Fruit fly (Drosophila melanogaster) whole organism, prepupa: ENCODE results near the gene Zcchc7.

Experiments used
- Blimp-1 ChIP-seq: fragments of 200-800 bp; sonication (Bioruptor generic); optimal IDR thresholded peaks from 3 replicates; lab custom pipeline; 2017; ENCODE audit warnings: missing biosample characterization, missing genetic modification characterization, mild to moderate bottlenecking, moderate library complexity, missing genetic modification reagents
- CG10669 ChIP-seq: fragments of 200-800 bp; sonication (Bioruptor generic); optimal IDR thresholded peaks from 3 replicates; lab custom pipeline; 2018; ENCODE audit warnings: missing biosample characterization, mild to moderate bottlenecking, missing genetic modification characterization, moderate library complexity
- CG11294 ChIP-seq: fragments of 200-800 bp; sonication (Bioruptor generic); IDR thresholded peaks from 2 replicates; pipeline ENCODE4 v1.3.6; 2022; ENCODE audit warnings: missing biosample characterization, missing genetic modification characterization
- CG15336 ChIP-seq: fragments of 200-800 bp; sonication (Bioruptor generic); IDR thresholded peaks from 2 replicates; pipeline ENCODE4 v1.3.6; 2022; ENCODE audit warnings: missing biosample characterization, missing genetic modification characterization
- CG1621 ChIP-seq: fragments of 200-800 bp; sonication (Bioruptor generic); optimal IDR thresholded peaks from 3 replicates; lab custom pipeline; 2018; ENCODE audit warnings: missing biosample characterization, mild to moderate bottlenecking, missing genetic modification characterization
- CG16779 ChIP-seq: fragments of 200-800 bp; sonication (Bioruptor generic); optimal IDR thresholded peaks from 3 replicates; lab custom pipeline; 2017; ENCODE audit warnings: missing biosample characterization, mild to moderate bottlenecking, missing genetic modification characterization
- CG3032 ChIP-seq: fragments of 200-800 bp; optimal IDR thresholded peaks from 2 replicates; lab custom pipeline; 2019; ENCODE audit warnings: missing biosample characterization, mild to moderate bottlenecking, missing genetic modification characterization, moderate library complexity
- CG32006 ChIP-seq: fragments of 200-800 bp; sonication (Bioruptor generic); optimal IDR thresholded peaks from 3 replicates; lab custom pipeline; 2017; ENCODE audit warnings: missing biosample characterization, mild to moderate bottlenecking, missing genetic modification characterization
- CG34406 ChIP-seq: fragments of 200-800 bp; sonication (Bioruptor generic); optimal IDR thresholded peaks from 3 replicates; lab custom pipeline; 2016; ENCODE audit warnings: missing biosample characterization, missing genetic modification characterization
- CG4318 ChIP-seq: fragments of 200-800 bp; sonication (Bioruptor generic); optimal IDR thresholded peaks from 3 replicates; lab custom pipeline; 2017; ENCODE audit warnings: missing biosample characterization, mild to moderate bottlenecking, missing genetic modification characterization
- CG6163 ChIP-seq: fragments of 200-800 bp; sonication (Bioruptor generic); IDR thresholded peaks from 3 replicates; pipeline ENCODE4 v1.3.6; 2022; ENCODE audit warnings: missing biosample characterization, missing genetic modification characterization
- CG6276 ChIP-seq: fragments of 200-800 bp; sonication (Bioruptor generic); optimal IDR thresholded peaks from 2 replicates; lab custom pipeline; 2017; ENCODE audit warnings: missing biosample characterization, mild to moderate bottlenecking, missing genetic modification characterization
- CG7368 ChIP-seq: fragments of 200-800 bp; sonication (Bioruptor generic); optimal IDR thresholded peaks from 3 replicates; lab custom pipeline; 2016; ENCODE audit warnings: missing biosample characterization, missing genetic modification characterization
- CG8119 ChIP-seq: fragments of 200-800 bp; sonication (Bioruptor generic); IDR thresholded peaks from 3 replicates; pipeline ENCODE4 v1.3.6; 2022; ENCODE audit warnings: missing biosample characterization, missing genetic modification characterization
- CG8632 ChIP-seq: fragments of 200-800 bp; sonication (Bioruptor generic); optimal IDR thresholded peaks from 3 replicates; lab custom pipeline; 2016; ENCODE audit warnings: missing biosample characterization, missing genetic modification characterization
- Eip78C ChIP-seq: fragments of 200-800 bp; sonication (Bioruptor generic); peaks from one replicate; lab custom pipeline; 2016; ENCODE audit warnings: missing biosample characterization, missing genetic modification characterization
- Eip93F ChIP-seq: fragments of 200-800 bp; sonication (Bioruptor generic); optimal IDR thresholded peaks from 2 replicates; lab custom pipeline; 2016; ENCODE audit warnings: missing biosample characterization, mild to moderate bottlenecking, missing genetic modification characterization
- Ets21C ChIP-seq: fragments of 200-800 bp; sonication (Bioruptor generic); optimal IDR thresholded peaks from 3 replicates; lab custom pipeline; 2016; ENCODE audit warnings: missing biosample characterization, missing genetic modification characterization
- Hr38 ChIP-seq: sonication (Bioruptor generic); optimal IDR thresholded peaks from 2 replicates; lab custom pipeline; 2016; ENCODE audit warnings: missing biosample characterization, missing genetic modification characterization
- Hr39 ChIP-seq: fragments of 200-800 bp; sonication (Bioruptor generic); optimal IDR thresholded peaks from 2 replicates; lab custom pipeline; 2016; ENCODE audit warnings: missing biosample characterization, missing genetic modification characterization
- Lpt ChIP-seq: fragments of 200-800 bp; sonication (Bioruptor generic); optimal IDR thresholded peaks from 3 replicates; lab custom pipeline; 2016; ENCODE audit warnings: missing biosample characterization, missing genetic modification characterization
- OdsH ChIP-seq: fragments of 200-800 bp; sonication (Bioruptor generic); optimal IDR thresholded peaks from 3 replicates; lab custom pipeline; 2016; ENCODE audit warnings: missing biosample characterization, missing genetic modification characterization
- Smox ChIP-seq: fragments of 200-800 bp; sonication (Bioruptor generic); optimal IDR thresholded peaks from 3 replicates; lab custom pipeline; 2016; ENCODE audit warnings: missing biosample characterization, missing genetic modification characterization
- dsx ChIP-seq: fragments of 200-800 bp; optimal IDR thresholded peaks from 3 replicates; lab custom pipeline; 2019; ENCODE audit warnings: missing biosample characterization, mild to moderate bottlenecking, missing genetic modification characterization, moderate library complexity; ENCODE audit not compliant: poor library complexity, severe bottlenecking
- eg ChIP-seq: fragments of 200-800 bp; sonication (Bioruptor generic); IDR thresholded peaks from 3 replicates; pipeline ENCODE4 v1.3.6; 2022; ENCODE audit warnings: missing biosample characterization, missing genetic modification characterization
- esn ChIP-seq: fragments of 200-800 bp; sonication (Bioruptor generic); optimal IDR thresholded peaks from 2 replicates; lab custom pipeline; 2016; ENCODE audit warnings: missing biosample characterization, mild to moderate bottlenecking, missing genetic modification characterization, moderate library complexity
- fkh ChIP-seq: fragments of 200-800 bp; sonication (Bioruptor generic); optimal IDR thresholded peaks from 3 replicates; lab custom pipeline; 2017; ENCODE audit warnings: missing biosample characterization, mild to moderate bottlenecking, missing genetic modification characterization, moderate library complexity
- lz ChIP-seq: fragments of 200-800 bp; sonication (Bioruptor generic); optimal IDR thresholded peaks from 3 replicates; lab custom pipeline; 2016; ENCODE audit warnings: missing biosample characterization, missing genetic modification characterization
- net ChIP-seq: fragments of 200-800 bp; sonication (Bioruptor generic); optimal IDR thresholded peaks from 3 replicates; lab custom pipeline; 2016; ENCODE audit warnings: missing biosample characterization, missing genetic modification characterization
- pdm3 ChIP-seq: fragments of 200-800 bp; sonication (Bioruptor generic); optimal IDR thresholded peaks from 3 replicates; lab custom pipeline; 2016; ENCODE audit warnings: missing biosample characterization, missing genetic modification characterization
- salr ChIP-seq, 2 experiments: fragments of 200-800 bp; sonication (Bioruptor generic); optimal IDR thresholded peaks; 3 replicates each; lab custom pipeline; 2016 to 2018; ENCODE audit warnings: missing biosample characterization in 2 of 2, missing genetic modification characterization in 2 of 2, mild to moderate bottlenecking in 1 of 2
- spab ChIP-seq: fragments of 200-800 bp; sonication (Bioruptor generic); optimal IDR thresholded peaks from 2 replicates; lab custom pipeline; 2017; ENCODE audit warnings: missing biosample characterization, mild to moderate bottlenecking, missing genetic modification characterization, missing genetic modification reagents
- ss ChIP-seq, 2 experiments: fragments of 200-800 bp; sonication (Bioruptor generic); optimal IDR thresholded peaks; 2 replicates in 1 of 2; 3 replicates in 1 of 2; lab custom pipeline; 2017 to 2018; ENCODE audit warnings: mild to moderate bottlenecking in 2 of 2, missing biosample characterization in 2 of 2, missing genetic modification characterization in 2 of 2, moderate library complexity in 1 of 2
- vri ChIP-seq: fragments of 200-800 bp; sonication (Bioruptor generic); optimal IDR thresholded peaks from 3 replicates; lab custom pipeline; 2016; ENCODE audit warnings: missing biosample characterization, mild to moderate bottlenecking, missing genetic modification characterization

Zcchc7 gene

dm6 chr3L:16862958-16863357 lies 17.8 kb downstream of the Zcchc7 start, which contains the start of gene CG9951:
CG9951 (plus strand) TSS chr3L:16863164.
- TF ChIP-seq CG34406 (GFP tag; lab: Kevin White, UChicago), result no peak
- peak; percentile 38 for TF ChIP-seq fkh (GFP tag; lab: Kevin White, UChicago)
- TF ChIP-seq, all 60 proteins: peak for 1

- TF ChIP-seq esn (GFP tag; lab: Kevin White, UChicago) (peak; percentile 30), ss (GFP tag; optimal IDR thresholded peaks at IDR 0.05; lab: Kevin White, UChicago) (peak in 1 of 2 experiments; percentile 88), CG1621 (tag; lab: Kevin White, UChicago) (no peak), dsx (GFP tag; lab: Kevin White, UChicago) (peak; percentile 37), spab (GFP tag; lab: Kevin White, UChicago) (no peak), Blimp-1 (GFP tag; lab: Kevin White, UChicago) (peak; percentile 12), Ets21C (no peak), CG3032 (tag; lab: Kevin White, UChicago) (no peak), eg (GFP tag; lab: Robert Waterston, UW) (0 out of 3 replicates have a peak, but pooled peaks have one; percentile 9), net (GFP tag; lab: Kevin White, UChicago) (no peak), CG6163 (GFP tag; lab: Robert Waterston, UW) (peak; percentile 19; the same call in 1 of the 3 replicates), Lpt (peak; percentile 5), CG15336 (GFP tag; lab: Robert Waterston, UW) (0 out of 2 replicates have a peak, but pooled peaks have one; percentile 33)
Measured at dm6 chr3L:16865123-16865831, 20.1 kb downstream of the Zcchc7 start, which contains the start of gene Lmpt. Lmpt (plus strand) TSS chr3L:16865295.

dm6 chr3L:16865832-16866163 lies 20.6 kb downstream of the Zcchc7 start:
- TF ChIP-seq ss (GFP tag; optimal IDR thresholded peaks at IDR 0.05; lab: Kevin White, UChicago), result no peak
- no peak for TF ChIP-seq CG8119 (GFP tag; lab: Robert Waterston, UW)
- no peak for TF ChIP-seq OdsH
- no peak for TF ChIP-seq Hr38 (GFP tag; lab: Kevin White, UChicago)
- TF ChIP-seq CG6163 (GFP tag; lab: Robert Waterston, UW), result no peak
- no peak for TF ChIP-seq CG6276 (GFP tag; lab: Kevin White, UChicago)
- no peak for TF ChIP-seq spab (GFP tag; lab: Kevin White, UChicago)
- no peak for TF ChIP-seq CG10669 (GFP tag; lab: Kevin White, UChicago)
- TF ChIP-seq Eip78C (GFP tag; lab: Kevin White, UChicago), result no peak
- TF ChIP-seq CG7368 (GFP tag; lab: Kevin White, UChicago), result no peak
- TF ChIP-seq CG16779 (tag; lab: Kevin White, UChicago), result no peak
- no peak for TF ChIP-seq Smox (GFP tag; lab: Kevin White, UChicago)
- TF ChIP-seq eg (GFP tag; lab: Robert Waterston, UW), result no peak
- no peak for TF ChIP-seq CG8632 (GFP tag; lab: Kevin White, UChicago)
- no peak for TF ChIP-seq pdm3
- no peak for TF ChIP-seq fkh (GFP tag; lab: Kevin White, UChicago)
- TF ChIP-seq lz (GFP tag; lab: Kevin White, UChicago), result no peak
- no peak for TF ChIP-seq Eip93F
- no peak for TF ChIP-seq CG4318 (GFP tag; lab: Kevin White, UChicago)
- no peak for TF ChIP-seq CG34406 (GFP tag; lab: Kevin White, UChicago)

- TF ChIP-seq vri (GFP tag; lab: Kevin White, UChicago) (peak; percentile 77), net (GFP tag; lab: Kevin White, UChicago) (no peak)
Measured at dm6 chr3L:16867190-16867589, 22.0 kb downstream of the Zcchc7 start.

dm6 chr3L:16870723-16871137 lies 25.5 kb downstream of the Zcchc7 start:
- TF ChIP-seq Eip93F (no peak), CG32006 (GFP tag; lab: Kevin White, UChicago) (peak; percentile 20), Ets21C (no peak), CG11294 (GFP tag; lab: Robert Waterston, UW) (no peak), salr (GFP tag; optimal IDR thresholded peaks at IDR 0.05; lab: Kevin White, UChicago) (peak in 1 of 2 experiments; percentile 12), Hr39 (no peak), CG6276 (GFP tag; lab: Kevin White, UChicago) (peak; percentile 5)
